Worm (Caenorhabditis elegans): ENCODE data around the gene Y97E10AR.6.
A peak's percentile ranks its signal among the peaks of the same experiment; 100 is the strongest.

Gene Y97E10AR.6

DNA sequence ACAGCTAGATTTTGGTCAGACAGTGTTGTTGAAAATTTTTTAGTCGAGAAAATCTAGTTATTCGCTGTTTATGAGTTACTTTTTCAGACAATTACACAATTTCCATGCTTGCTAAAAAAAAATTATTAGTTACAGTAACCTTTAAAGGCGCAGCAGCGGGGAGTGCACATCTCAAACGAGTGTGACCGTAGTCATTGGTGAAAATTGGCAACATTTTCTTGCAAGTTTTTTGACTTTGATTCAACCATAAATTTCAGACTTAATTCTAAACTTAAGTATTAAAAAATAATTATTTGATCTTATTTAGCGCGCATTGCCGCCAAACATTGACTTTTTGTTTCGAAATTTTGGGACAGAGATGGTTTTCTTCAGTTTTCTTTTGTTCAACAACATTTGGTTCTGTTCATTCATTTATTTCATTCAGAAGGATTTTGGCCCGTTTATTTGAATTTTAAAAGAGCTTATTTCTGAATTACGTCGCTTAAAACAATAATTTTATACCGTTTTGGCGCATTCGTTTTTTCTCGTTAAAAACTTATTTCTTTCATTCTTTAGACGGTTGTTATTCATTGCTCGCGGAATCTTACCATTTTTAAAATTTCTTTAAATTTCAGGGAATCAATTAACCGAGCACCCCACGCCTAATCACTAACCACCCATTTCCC lies 15.2 kb upstream of the Y97E10AR.6 start, which contains the start of gene oma-2:
oma-2 (plus strand) TSS at position 615 of the 665 bp plus-strand sequence.
- TF ChIP-seq cnd-1 (tag; optimal IDR thresholded peaks at IDR 0.05) (no peak), ham-2 (GFP tag; optimal IDR thresholded peaks at IDR 0.05) (no peak), hlh-1 (tag; optimal IDR thresholded peaks at IDR 0.05) (no peak), nhr-237 (tag; optimal IDR thresholded peaks at IDR 0.05) (no peak), sptf-1 (tag; optimal IDR thresholded peaks at IDR 0.05) (no peak), lin-32 (GFP tag; optimal IDR thresholded peaks at IDR 0.05) (no peak), unc-120 (tag; optimal IDR thresholded peaks at IDR 0.05; ENCODE audit: poor library complexity, severe bottlenecking) (no peak), ceh-83 (GFP tag; optimal IDR thresholded peaks at IDR 0.05) (no peak), flh-1 (GFP tag; optimal IDR thresholded peaks at IDR 0.05) (no peak), mep-1 (tag; optimal IDR thresholded peaks at IDR 0.05) (no peak), pha-4 (tag; optimal IDR thresholded peaks at IDR 0.05) (no peak), M03D4.4 (tag; optimal IDR thresholded peaks at IDR 0.05) (no peak), zip-8 (tag; optimal IDR thresholded peaks at IDR 0.05) (no peak), mls-2 (tag; optimal IDR thresholded peaks at IDR 0.05) (no peak), lin-13 (tag; optimal IDR thresholded peaks at IDR 0.05) (no peak)

DNA sequence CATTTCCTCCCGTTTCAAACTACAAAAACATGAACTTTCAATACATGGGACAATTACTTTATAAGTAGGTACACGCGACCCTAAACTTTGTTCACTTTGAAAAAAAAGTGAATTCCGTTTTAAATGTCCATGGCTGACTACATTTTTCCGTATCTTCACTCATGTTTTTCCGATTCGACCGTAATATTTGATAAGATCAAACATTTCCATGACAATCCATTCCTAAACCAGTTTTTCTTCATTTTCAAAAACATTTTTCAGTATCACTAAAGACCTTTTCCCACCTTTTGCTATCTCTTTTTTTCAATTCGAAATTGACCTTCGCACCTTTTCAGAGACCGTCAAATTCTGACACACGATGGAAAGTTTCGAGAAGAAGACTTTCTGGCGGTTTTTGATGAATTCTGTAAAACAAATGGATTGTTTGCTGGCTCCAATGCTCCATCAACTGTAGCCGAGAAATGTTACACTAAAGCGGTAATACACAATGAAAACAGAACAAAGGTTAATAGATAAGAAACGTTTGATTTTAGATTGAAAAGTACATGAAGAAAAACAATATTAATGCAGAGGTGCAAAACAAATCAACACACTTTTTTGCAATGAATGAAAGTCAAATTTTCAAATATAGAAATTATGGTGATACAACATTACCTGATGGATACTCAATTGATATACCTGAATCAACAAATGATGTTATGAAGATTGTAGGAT lies 13.8 kb upstream of the Y97E10AR.6 start:
- TF ChIP-seq ceh-83 (GFP tag; optimal IDR thresholded peaks at IDR 0.05) (no peak), flh-1 (GFP tag; optimal IDR thresholded peaks at IDR 0.05) (no peak), lin-13 (tag; optimal IDR thresholded peaks at IDR 0.05) (no peak), elt-1 (tag; optimal IDR thresholded peaks at IDR 0.05; ENCODE audit: borderline replicate concordance, insufficient read depth) (no peak), mep-1 (tag; optimal IDR thresholded peaks at IDR 0.05) (no peak), ceh-39 (tag; optimal IDR thresholded peaks at IDR 0.05) (no peak), unc-39 (tag; optimal IDR thresholded peaks at IDR 0.05) (no peak), nhr-237 (tag; optimal IDR thresholded peaks at IDR 0.05) (no peak), nhr-28 (tag; optimal IDR thresholded peaks at IDR 0.05) (no peak), pha-4 (tag; optimal IDR thresholded peaks at IDR 0.05) (no peak), unc-120 (tag; optimal IDR thresholded peaks at IDR 0.05; ENCODE audit: poor library complexity, severe bottlenecking) (no peak), hlh-1 (tag; optimal IDR thresholded peaks at IDR 0.05) (no peak), nhr-12 (tag; optimal IDR thresholded peaks at IDR 0.05) (no peak), mls-2 (tag; optimal IDR thresholded peaks at IDR 0.05) (no peak), drap-1 (GFP tag; optimal IDR thresholded peaks at IDR 0.05) (no peak)

DNA sequence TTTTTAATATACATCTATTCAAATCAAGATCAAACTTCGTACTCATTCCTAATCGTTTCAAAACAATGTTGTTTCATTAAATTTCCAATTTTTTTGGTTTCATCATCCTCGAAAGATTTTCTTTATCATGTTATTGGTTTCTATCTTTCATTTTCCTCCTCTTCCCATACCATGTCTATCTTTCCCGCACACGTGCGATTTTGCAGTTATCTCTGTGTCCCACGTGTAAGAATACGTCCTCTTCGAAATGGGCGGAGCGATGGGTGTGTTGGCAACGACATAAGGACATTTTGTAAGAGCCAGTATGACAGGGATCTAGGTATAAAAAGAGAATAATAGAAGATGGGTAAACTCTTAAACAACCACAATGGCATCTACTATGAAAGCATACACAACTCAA lies 12.6 kb upstream of the Y97E10AR.6 start, which contains the start of gene F43H9.4:
F43H9.4 (plus strand) TSS at position 366 of the 400 bp plus-strand sequence.
- TF ChIP-seq mab-5 (tag; optimal IDR thresholded peaks at IDR 0.05) (no peak), zip-8 (tag; optimal IDR thresholded peaks at IDR 0.05) (no peak), drap-1 (GFP tag; optimal IDR thresholded peaks at IDR 0.05) (no peak), mls-2 (tag; optimal IDR thresholded peaks at IDR 0.05) (no peak), nhr-12 (tag; optimal IDR thresholded peaks at IDR 0.05) (no peak), elt-3 (tag; optimal IDR thresholded peaks at IDR 0.05) (no peak), sem-2 (GFP tag; optimal IDR thresholded peaks at IDR 0.05) (no peak), hlh-1 (tag; optimal IDR thresholded peaks at IDR 0.05) (no peak), cnd-1 (tag; optimal IDR thresholded peaks at IDR 0.05) (no peak), mep-1 (tag; optimal IDR thresholded peaks at IDR 0.05) (no peak)

DNA sequence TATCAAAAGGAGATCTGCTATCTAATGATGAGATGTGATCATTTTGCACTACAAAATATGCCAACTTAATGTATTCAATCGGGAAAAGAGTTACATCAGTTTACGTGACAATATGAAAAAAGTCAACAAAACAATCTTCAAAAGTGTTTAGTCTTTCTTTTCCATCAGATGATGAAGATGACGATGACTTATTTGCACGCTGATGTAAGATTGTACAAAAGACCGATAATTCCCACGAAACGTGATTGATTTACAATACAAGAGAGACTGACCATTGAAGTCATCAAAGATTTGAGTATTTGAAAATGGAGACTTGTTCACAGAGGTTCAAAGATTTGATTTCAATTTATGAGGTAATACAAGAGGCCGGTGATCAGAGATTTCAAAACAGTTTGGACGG lies 11.5 kb upstream of the Y97E10AR.6 start:
- TF ChIP-seq nhr-76 (tag; optimal IDR thresholded peaks at IDR 0.05) (no peak), lin-13 (tag; optimal IDR thresholded peaks at IDR 0.05) (no peak), nhr-12 (tag; optimal IDR thresholded peaks at IDR 0.05) (no peak), nhr-2 (tag; optimal IDR thresholded peaks at IDR 0.05) (no peak), ztf-11 (tag; optimal IDR thresholded peaks at IDR 0.05) (no peak), ceh-39 (tag; optimal IDR thresholded peaks at IDR 0.05) (no peak), mep-1 (tag; optimal IDR thresholded peaks at IDR 0.05) (no peak), cnd-1 (tag; optimal IDR thresholded peaks at IDR 0.05) (no peak), unc-62 (GFP tag; optimal IDR thresholded peaks at IDR 0.05) (no peak), blmp-1 (tag; optimal IDR thresholded peaks at IDR 0.05) (no peak), sem-2 (GFP tag; optimal IDR thresholded peaks at IDR 0.05) (no peak)

DNA sequence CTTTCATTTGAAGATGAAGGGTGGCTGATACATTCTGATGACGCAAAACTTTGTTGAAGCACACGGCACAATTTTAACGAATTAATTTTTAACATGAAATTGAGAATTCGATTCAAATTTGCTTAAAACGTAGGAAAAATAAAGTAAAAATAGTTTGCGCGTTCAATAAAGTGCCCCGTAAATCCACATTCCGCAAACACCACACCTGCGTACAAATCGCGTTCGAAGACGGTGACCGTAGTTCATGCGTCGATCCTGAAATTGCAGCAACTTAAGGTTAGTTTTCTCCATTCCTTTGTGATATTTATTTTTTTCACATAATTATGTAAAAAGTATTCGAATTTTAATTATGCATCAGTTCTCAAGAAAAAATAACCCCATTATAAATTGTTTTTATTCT lies 11.0 kb upstream of the Y97E10AR.6 start, which contains the start of gene F43H9.3:
F43H9.3 (minus strand) TSS at position 189 of the 400 bp plus-strand sequence.
- TF ChIP-seq lsy-2 (tag; optimal IDR thresholded peaks at IDR 0.05) (peak; percentile 85), sptf-1 (tag; optimal IDR thresholded peaks at IDR 0.05) (no peak)
